Worm (Caenorhabditis elegans): ENCODE results near the gene str-60.

- TF ChIP-seq klf-2 (GFP tag; conservative IDR thresholded peaks at IDR 0.05) (no peak), tab-1 (GFP tag; IDR thresholded peaks at IDR 0.05) (no peak), cog-1 (tag; optimal IDR thresholded peaks at IDR 0.05) (no peak)
Observed at ce11 chrV:15888751-15889150, 9.0 kb upstream of the str-60 start, which contains the start of gene cgt-1.
